Fruit fly (Drosophila melanogaster): ENCODE results near the gene LanB1.
"Not testable (repeated sequence)": the region's sequence is repeated elsewhere in the genome, so short reads cannot be mapped to it uniquely, and the experiment has no call there.

LanB1 gene

DNA sequence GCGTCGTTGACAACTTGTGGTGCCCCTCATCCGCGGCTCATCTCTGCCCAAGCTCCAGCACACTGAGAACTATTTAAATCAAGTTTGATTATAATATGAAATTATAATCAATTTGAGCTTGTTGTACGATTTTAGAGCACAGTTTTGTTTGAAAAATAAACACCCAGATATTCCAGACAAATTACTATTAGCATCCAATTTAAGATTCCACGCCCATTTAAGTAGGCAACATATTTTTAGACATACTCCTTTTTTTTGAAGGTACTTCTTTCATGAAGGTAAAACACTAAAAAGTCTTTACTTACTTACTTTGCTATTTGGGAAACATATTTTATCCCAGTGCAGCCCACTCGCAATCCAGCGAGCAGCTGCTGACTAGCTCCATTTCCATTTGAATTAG is 26.8 kb downstream of the LanB1 start:
- TF ChIP-seq noc (tag; optimal IDR thresholded peaks at IDR 0.05): no peak

DNA sequence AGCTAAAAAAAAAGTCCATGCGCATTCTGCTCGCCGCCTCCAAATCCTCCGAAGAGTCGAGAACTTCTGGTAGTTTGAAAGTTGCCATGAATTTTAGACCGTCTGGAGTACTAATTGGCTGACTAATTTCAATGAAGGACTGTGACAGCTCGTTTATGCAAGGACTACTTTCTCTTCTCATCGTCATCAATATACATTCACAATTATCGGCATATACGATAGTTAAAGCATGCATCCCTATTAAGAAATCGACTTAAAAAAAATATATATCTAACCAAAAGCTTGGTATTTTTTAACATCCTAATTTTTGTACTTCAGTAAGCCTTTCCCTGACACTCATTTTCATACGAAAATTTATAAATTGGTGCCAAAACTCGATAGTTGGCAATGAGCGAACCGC is 28.9 kb downstream of the LanB1 start, which contains the start of gene CG14537:
CG14537 (plus strand) TSS at position 301 of the 400 bp plus-strand sequence.
- no peak for TF ChIP-seq noc (tag; optimal IDR thresholded peaks at IDR 0.05)

DNA sequence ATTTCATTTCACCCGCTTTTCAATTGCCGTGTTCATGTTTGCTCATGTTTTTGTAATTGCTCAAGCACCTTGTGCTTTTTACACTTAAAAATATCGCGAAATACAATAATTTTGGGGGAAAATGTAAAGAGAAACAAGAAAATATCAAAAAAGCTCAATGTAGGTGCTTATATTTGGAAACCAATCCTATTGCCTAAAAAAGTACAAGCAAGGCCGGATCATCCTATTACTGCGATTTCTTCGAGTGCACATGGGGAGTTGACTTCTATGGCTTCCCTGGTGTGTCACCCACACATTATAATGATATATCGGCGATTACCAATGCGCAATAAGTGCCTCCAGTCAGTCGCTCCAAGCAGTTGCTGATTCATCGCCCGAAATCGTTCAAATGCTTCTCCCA is 30.0 kb downstream of the LanB1 start:
- TF ChIP-seq noc (tag; optimal IDR thresholded peaks at IDR 0.05): no peak

DNA sequence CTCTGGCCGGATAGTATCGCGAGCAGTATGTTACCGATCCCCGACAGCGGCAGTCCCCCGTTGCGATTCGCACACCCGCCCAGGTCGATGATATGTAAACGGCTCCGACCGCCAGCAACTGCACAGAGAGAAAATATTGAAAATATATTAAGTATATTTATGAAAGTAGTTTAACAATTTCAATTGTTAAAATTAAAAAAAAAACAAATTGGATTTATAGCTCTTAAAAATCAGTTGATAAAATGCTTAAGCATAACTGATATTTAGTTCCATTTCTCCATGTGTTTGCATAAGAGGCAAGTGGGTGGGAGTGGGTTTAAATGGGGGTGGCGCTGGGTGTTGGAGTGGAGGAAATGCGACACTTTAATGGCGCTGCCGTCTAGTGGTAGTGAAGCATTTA is 38.2 kb downstream of the LanB1 start:
- no peak for TF ChIP-seq noc (tag; optimal IDR thresholded peaks at IDR 0.05)

DNA sequence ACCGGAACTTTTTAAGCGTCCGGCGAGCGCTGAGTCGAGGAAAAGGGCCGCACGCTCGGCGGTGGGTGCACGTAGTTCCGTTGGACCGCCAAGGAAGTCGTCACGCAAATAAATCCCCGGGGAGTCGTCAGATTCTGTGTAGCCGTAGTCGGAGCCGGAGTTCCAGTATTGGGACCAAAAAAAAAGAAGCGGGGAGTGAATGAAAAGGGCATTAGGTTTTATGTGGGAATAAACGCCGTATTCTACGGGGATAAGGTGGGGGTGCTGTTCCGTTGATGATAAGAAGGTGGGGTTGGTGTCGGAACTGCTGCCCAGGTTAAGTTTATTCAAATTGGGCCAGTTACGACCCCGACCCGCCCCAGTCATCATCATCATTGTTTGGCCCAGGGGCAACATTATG is 39.2 kb downstream of the LanB1 start:
- no peak for TF ChIP-seq noc (tag; optimal IDR thresholded peaks at IDR 0.05)

DNA sequence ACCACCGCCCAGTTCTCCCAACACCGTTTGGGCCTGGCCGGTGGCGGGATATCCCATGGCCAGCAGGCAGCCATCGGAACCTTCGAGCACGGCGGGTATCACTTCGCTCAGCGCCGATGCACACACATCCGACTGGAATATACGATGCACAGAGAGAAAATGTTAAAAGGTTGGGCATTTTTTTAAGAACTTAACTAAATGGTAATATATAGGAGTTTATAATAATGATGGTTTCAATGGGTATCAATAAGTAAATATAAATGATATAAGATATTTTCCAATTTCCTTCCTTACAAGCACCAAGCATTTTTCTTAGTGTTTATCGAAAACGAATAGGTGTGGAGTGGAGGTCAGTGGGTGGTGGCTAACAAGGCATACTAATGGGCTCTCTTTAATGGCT is 40.4 kb downstream of the LanB1 start:
- TF ChIP-seq noc (tag; optimal IDR thresholded peaks at IDR 0.05): no peak

DNA sequence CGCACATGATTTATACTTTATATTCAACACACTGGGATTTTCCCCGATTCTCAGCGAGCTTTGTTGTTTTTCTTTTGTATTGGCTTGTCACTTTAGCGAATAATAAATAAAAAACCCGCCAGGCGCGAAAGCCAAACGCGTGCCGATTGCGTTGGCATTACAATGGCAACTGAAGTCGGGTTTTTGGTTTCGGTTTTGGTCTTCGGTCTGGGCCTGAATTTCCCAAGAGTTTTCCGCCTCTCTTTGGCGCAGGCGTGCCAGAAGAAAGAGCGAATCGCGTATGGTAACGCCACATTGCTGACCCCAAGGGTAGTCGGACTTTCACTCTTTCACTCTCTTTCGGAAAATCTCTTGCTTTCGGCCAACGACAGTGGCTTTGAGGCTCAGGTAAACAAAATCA is 43.9 kb downstream of the LanB1 start, which contains the start of gene CG14535:
CG14535 (minus strand) TSS at position 368 of the 400 bp plus-strand sequence.
- no peak for TF ChIP-seq noc (tag; optimal IDR thresholded peaks at IDR 0.05)

DNA sequence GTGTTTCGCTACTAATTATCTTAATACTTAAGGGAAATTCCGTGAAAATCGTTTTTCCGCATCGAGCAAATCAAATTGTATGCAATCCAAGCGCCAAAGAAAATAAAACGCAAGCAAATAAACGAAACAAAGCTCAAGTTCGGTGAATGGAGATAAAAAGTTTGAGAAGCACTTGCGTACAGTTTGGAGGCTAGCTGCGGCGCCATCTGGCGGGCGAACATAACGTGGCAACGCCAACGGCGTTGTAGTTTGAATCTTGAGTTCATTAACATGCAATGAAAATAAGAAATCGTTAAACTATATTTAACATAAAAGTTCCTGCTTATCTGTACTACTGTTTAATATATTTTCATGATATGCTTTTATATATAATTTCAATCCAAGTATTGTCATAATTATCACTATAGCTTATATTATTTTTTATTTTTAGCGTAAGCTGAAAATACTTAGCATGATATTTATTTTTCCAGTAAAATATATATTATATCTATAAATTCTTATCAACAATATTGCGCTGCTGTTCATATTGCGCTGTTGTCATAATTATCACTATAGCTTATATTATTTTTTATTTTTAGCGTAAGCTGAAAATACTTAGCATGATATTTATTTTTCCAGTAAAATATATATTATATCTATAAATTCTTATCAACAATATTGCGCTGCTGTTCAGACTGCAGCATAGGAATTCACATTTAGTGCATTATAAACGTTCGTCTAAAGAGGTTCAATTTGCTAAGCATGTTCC is 45.3 kb downstream of the LanB1 start, which contains the start of gene lectin-28C:
lectin-28C (plus strand) TSS at position 698 of the 748 bp plus-strand sequence.
- TF ChIP-seq noc (tag; optimal IDR thresholded peaks at IDR 0.05): not testable (repeated sequence)

DNA sequence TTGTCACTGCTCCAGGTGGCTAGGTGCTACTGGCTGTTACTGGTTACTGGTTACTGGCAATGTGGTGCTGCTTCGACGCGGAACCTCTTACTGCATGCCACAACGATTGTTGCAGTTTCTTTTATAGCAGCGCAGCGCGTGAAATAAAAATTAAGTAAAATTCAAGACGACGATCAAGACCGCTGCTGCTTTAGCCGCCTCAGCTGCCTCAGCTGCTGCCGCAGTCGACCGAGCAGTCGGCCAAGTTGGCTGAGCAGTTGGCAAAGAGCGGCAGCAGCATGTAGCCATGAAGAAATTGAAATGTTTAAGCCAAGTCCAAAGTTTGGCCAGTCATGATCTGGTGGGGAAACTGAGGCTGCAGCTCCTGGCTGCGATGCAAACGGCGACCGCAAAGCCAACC is 49.5 kb downstream of the LanB1 start, which contains the start of gene TwdlE:
TwdlE (minus strand) TSS at position 101 of the 400 bp plus-strand sequence.
- TF ChIP-seq noc (tag; optimal IDR thresholded peaks at IDR 0.05): no peak

DNA sequence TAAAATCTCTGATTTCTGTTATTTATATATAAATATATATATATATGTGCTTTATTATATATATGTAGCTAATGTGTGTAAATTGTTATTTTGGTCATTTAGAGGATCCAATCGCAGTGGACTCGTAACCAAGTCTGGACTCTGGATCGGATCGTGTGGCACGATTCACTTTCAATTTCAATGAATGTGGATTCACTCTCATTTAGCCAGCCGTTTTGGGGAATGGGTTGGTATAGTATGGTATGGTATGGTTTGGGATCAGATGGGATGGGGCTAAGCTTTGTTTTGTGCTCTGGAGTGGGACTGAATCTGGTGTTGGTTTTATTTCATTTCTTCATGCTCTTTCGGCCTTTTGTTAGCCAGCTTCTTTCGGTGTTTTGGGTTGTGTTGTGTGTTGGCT is 50.5 kb downstream of the LanB1 start:
- no peak for TF ChIP-seq noc (tag; optimal IDR thresholded peaks at IDR 0.05)

DNA sequence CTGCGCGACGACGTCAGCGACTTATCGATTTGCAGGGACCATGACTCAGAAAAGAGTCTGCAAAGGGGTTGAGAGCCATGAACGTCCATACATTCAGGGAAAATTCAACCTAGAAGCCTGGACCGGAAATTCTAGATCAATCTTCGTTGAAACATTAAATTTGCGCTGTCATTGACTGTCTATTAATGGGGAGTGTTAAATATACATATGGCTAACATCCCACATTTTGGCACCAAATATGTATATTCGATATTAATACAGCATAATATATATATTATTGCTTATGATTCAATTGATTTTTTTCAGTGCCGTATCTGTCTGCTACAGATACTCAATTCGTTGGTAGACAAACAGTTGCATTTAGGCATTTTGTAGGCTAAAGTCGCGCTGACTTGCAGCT is 57.4 kb downstream of the LanB1 start:
- TF ChIP-seq noc (tag; optimal IDR thresholded peaks at IDR 0.05): no peak

DNA sequence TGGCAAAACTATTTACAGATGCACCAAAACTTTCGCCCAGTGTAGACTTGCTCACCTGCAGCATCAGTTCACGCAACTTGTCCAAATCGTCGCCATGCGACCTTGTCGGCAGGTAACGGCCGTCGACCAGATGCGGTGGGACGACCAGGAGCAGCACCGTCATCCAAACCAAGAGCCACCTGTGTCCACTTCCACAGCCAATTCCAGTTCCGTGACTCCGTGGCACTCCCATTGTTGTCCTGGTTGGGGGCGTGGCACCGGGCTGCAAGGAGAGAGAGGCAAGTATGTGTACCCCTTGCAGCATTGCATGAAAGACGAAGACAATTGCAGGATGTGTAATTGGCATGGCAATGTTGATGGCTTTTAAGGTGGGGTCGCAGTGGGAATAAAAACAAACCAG is 59.0 kb downstream of the LanB1 start:
- TF ChIP-seq noc (tag; optimal IDR thresholded peaks at IDR 0.05): no peak
